Fruit fly (Drosophila melanogaster) whole organism, pupa: ENCODE results near the gene hiw.

Experiments used
- CG10348 ChIP-seq: fragments of 200-800 bp; sonication (Bioruptor generic); IDR thresholded peaks from 2 replicates; pipeline ENCODE4 v1.3.6; 2022; ENCODE audit warnings: missing biosample characterization, missing genetic modification characterization
- CG12605 ChIP-seq: fragments of 200-800 bp; sonication (Bioruptor generic); IDR thresholded peaks from 2 replicates; pipeline ENCODE4 v1.3.6; 2022; ENCODE audit warnings: missing biosample characterization, missing genetic modification characterization
- CG13204 ChIP-seq: fragments of 200-800 bp; sonication (Bioruptor generic); optimal IDR thresholded peaks from 2 replicates; lab custom pipeline; 2018; ENCODE audit warnings: missing biosample characterization, mild to moderate bottlenecking, missing genetic modification characterization, moderate library complexity
- CG14655 ChIP-seq: fragments of 200-800 bp; sonication (Bioruptor generic); optimal IDR thresholded peaks from 3 replicates; lab custom pipeline; 2017; ENCODE audit warnings: mild to moderate bottlenecking, missing biosample characterization, missing genetic modification reagents, missing genetic modification characterization
- CG15710 ChIP-seq: fragments of 200-800 bp; sonication (Bioruptor generic); optimal IDR thresholded peaks from 2 replicates; lab custom pipeline; 2018; ENCODE audit warnings: missing biosample characterization, mild to moderate bottlenecking, missing genetic modification characterization, moderate library complexity
- CG17806 ChIP-seq: fragments of 200-800 bp; sonication (Bioruptor generic); optimal IDR thresholded peaks from 2 replicates; lab custom pipeline; 2018; ENCODE audit warnings: missing biosample characterization, mild to moderate bottlenecking, missing genetic modification characterization, moderate library complexity
- CG32121 ChIP-seq: fragments of 200-800 bp; sonication (Bioruptor generic); IDR thresholded peaks from 2 replicates; pipeline ENCODE4 v1.3.6; 2022; ENCODE audit warnings: missing biosample characterization, missing genetic modification characterization
- CG34367 ChIP-seq: fragments of 200-800 bp; sonication (Bioruptor generic); optimal IDR thresholded peaks from 2 replicates; lab custom pipeline; 2018; ENCODE audit warnings: missing biosample characterization, mild to moderate bottlenecking, missing genetic modification characterization
- CG4496 ChIP-seq: fragments of 200-800 bp; sonication (Bioruptor generic); IDR thresholded peaks from 3 replicates; pipeline ENCODE4 v1.3.6; 2022; ENCODE audit warnings: missing biosample characterization, missing genetic modification characterization
- CG8159 ChIP-seq: fragments of 200-800 bp; sonication (Bioruptor generic); optimal IDR thresholded peaks from 3 replicates; lab custom pipeline; 2018; ENCODE audit warnings: missing biosample characterization, mild to moderate bottlenecking, missing genetic modification characterization, moderate library complexity
- CG8301 ChIP-seq: fragments of 200-800 bp; sonication (Bioruptor generic); optimal IDR thresholded peaks from 2 replicates; lab custom pipeline; 2018; ENCODE audit warnings: missing biosample characterization, mild to moderate bottlenecking, missing genetic modification characterization
- CG9948 ChIP-seq: fragments of 200-800 bp; sonication (Bioruptor generic); optimal IDR thresholded peaks from 2 replicates; lab custom pipeline; 2018; ENCODE audit warnings: missing biosample characterization, mild to moderate bottlenecking, missing genetic modification characterization, moderate library complexity
- D1 ChIP-seq: fragments of 200-800 bp; sonication (Bioruptor generic); optimal IDR thresholded peaks from 2 replicates; lab custom pipeline; 2018; ENCODE audit warnings: missing biosample characterization, mild to moderate bottlenecking, missing genetic modification characterization, moderate library complexity
- EcR ChIP-seq: fragments of 200-800 bp; sonication (Bioruptor generic); optimal IDR thresholded peaks from 3 replicates; lab custom pipeline; 2019; ENCODE audit warnings: missing biosample characterization, missing genetic modification characterization, mild to moderate bottlenecking, moderate library complexity, missing genetic modification reagents
- Ets98B ChIP-seq: fragments of 200-800 bp; sonication (Bioruptor generic); IDR thresholded peaks from 2 replicates; pipeline ENCODE4 v1.3.6; 2022; ENCODE audit warnings: missing biosample characterization, missing genetic modification characterization
- Pif1A ChIP-seq: fragments of 200-800 bp; sonication (Bioruptor generic); optimal IDR thresholded peaks from 3 replicates; lab custom pipeline; 2016; ENCODE audit warnings: missing biosample characterization, missing genetic modification characterization
- Pif1B ChIP-seq: fragments of 200-800 bp; sonication (Bioruptor generic); optimal IDR thresholded peaks from 3 replicates; lab custom pipeline; 2016; ENCODE audit warnings: missing biosample characterization, missing genetic modification characterization
- Snoo ChIP-seq: fragments of 200-800 bp; sonication (Bioruptor generic); optimal IDR thresholded peaks from 3 replicates; lab custom pipeline; 2017; ENCODE audit warnings: missing biosample characterization, mild to moderate bottlenecking, missing genetic modification characterization, inconsistent platforms
- fd96Ca ChIP-seq: fragments of 200-800 bp; sonication (Bioruptor generic); IDR thresholded peaks from 3 replicates; pipeline ENCODE4 v1.3.6; 2022; ENCODE audit warnings: missing biosample characterization, missing genetic modification characterization
- gl ChIP-seq: fragments of 200-800 bp; sonication (Bioruptor generic); optimal IDR thresholded peaks from 2 replicates; lab custom pipeline; 2018; ENCODE audit warnings: missing biosample characterization, mild to moderate bottlenecking, missing genetic modification characterization
- rn ChIP-seq: fragments of 200-800 bp; sonication (Bioruptor generic); IDR thresholded peaks from 2 replicates; pipeline ENCODE4 v1.3.6; 2022; ENCODE audit warnings: missing biosample characterization, missing genetic modification characterization

hiw gene

dm6 chrX:15075485-15076037, 12.3 kb upstream of the hiw start:
- peak; percentile 76 for TF ChIP-seq EcR (GFP tag; lab: Kevin White, UChicago)
- no peak for TF ChIP-seq gl (tag; lab: Kevin White, UChicago)

dm6 chrX:15074646-15075351, 11.6 kb upstream of the hiw start:
- TF ChIP-seq Snoo: peak; percentile 71
- peak; percentile 62 for TF ChIP-seq CG17806 (tag; lab: Kevin White, UChicago)
- peak; percentile 84 for TF ChIP-seq CG8159 (tag; lab: Kevin White, UChicago)
- TF ChIP-seq CG10348 (GFP tag; lab: Robert Waterston, UW): no peak; the same call in 1 of the 2 replicates
- peak; percentile 88 for TF ChIP-seq gl (tag; lab: Kevin White, UChicago)
- TF ChIP-seq CG8301 (tag; lab: Kevin White, UChicago): peak; percentile 88
- TF ChIP-seq fd96Ca (GFP tag; lab: Robert Waterston, UW): peak; percentile 91
- peak; percentile 91 for TF ChIP-seq CG4496 (GFP tag; lab: Robert Waterston, UW)
- peak; percentile 69 for TF ChIP-seq CG12605 (GFP tag; lab: Robert Waterston, UW)
- TF ChIP-seq CG34367 (tag; lab: Kevin White, UChicago): peak; percentile 82
- TF ChIP-seq CG14655 (GFP tag; lab: Kevin White, UChicago): peak; percentile 91
- peak; percentile 79 for TF ChIP-seq Pif1B
- TF ChIP-seq CG13204: peak; percentile 81
- TF ChIP-seq EcR (GFP tag; lab: Kevin White, UChicago): peak; percentile 51
- TF ChIP-seq CG15710 (tag; lab: Kevin White, UChicago): peak; percentile 81
- peak; percentile 90 for TF ChIP-seq Pif1A
- TF ChIP-seq Ets98B (GFP tag; lab: Robert Waterston, UW): peak; percentile 87
- peak; percentile 67 for TF ChIP-seq rn
- peak; percentile 92 for TF ChIP-seq CG32121
- TF ChIP-seq D1: peak; percentile 61
- TF ChIP-seq CG9948 (tag; lab: Kevin White, UChicago): peak; percentile 74

- TF ChIP-seq EcR (GFP tag; lab: Kevin White, UChicago): peak; percentile 62
- no peak for TF ChIP-seq CG17806 (tag; lab: Kevin White, UChicago)
- TF ChIP-seq CG4496 (GFP tag; lab: Robert Waterston, UW): no peak
- TF ChIP-seq CG32121: no peak
- no peak for TF ChIP-seq Pif1B
- peak; percentile 37 for TF ChIP-seq CG8159 (tag; lab: Kevin White, UChicago)
- peak; percentile 15 for TF ChIP-seq Snoo
- peak; percentile 12 for TF ChIP-seq CG34367 (tag; lab: Kevin White, UChicago)
- no peak for TF ChIP-seq CG12605 (GFP tag; lab: Robert Waterston, UW)
- peak; percentile 25 for TF ChIP-seq CG8301 (tag; lab: Kevin White, UChicago)
- TF ChIP-seq Pif1A: peak; percentile 43
- TF ChIP-seq Ets98B (GFP tag; lab: Robert Waterston, UW): peak; percentile 37; the same call in 1 of the 2 replicates
- TF ChIP-seq CG10348 (GFP tag; lab: Robert Waterston, UW): no peak
- TF ChIP-seq CG9948 (tag; lab: Kevin White, UChicago): no peak
- TF ChIP-seq fd96Ca (GFP tag; lab: Robert Waterston, UW): peak; percentile 29; the same call in 1 of the 3 replicates
- no peak for TF ChIP-seq D1
- no peak for TF ChIP-seq CG13204
- TF ChIP-seq rn: no peak
- TF ChIP-seq gl (tag; lab: Kevin White, UChicago): peak; percentile 23
- peak; percentile 11 for TF ChIP-seq CG14655 (GFP tag; lab: Kevin White, UChicago)
- peak; percentile 29 for TF ChIP-seq CG15710 (tag; lab: Kevin White, UChicago)
These were observed 7.7 kb upstream of the hiw start for dm6 chrX:15070811-15071479.

- TF ChIP-seq Pif1A (no peak), rn (no peak), CG34367 (tag; lab: Kevin White, UChicago) (no peak), CG8159 (tag; lab: Kevin White, UChicago) (no peak), CG32121 (no peak)
These were observed 6.9 kb upstream of the hiw start for dm6 chrX:15070137-15070536.

dm6 chrX:15069417-15069896, 6.2 kb upstream of the hiw start:
- TF ChIP-seq CG13204: peak; percentile 100
- TF ChIP-seq CG12605 (GFP tag; lab: Robert Waterston, UW): peak; percentile 94
- peak; percentile 90 for TF ChIP-seq fd96Ca (GFP tag; lab: Robert Waterston, UW)
- peak; percentile 89 for TF ChIP-seq CG8301 (tag; lab: Kevin White, UChicago)
- peak; percentile 59 for TF ChIP-seq Snoo
- peak; percentile 90 for TF ChIP-seq Ets98B (GFP tag; lab: Robert Waterston, UW)
- peak; percentile 96 for TF ChIP-seq CG15710 (tag; lab: Kevin White, UChicago)
- TF ChIP-seq EcR (GFP tag; lab: Kevin White, UChicago): peak; percentile 77
- peak; percentile 64; the same call in 1 of the 2 replicates for TF ChIP-seq rn
- TF ChIP-seq CG9948 (tag; lab: Kevin White, UChicago): peak; percentile 88
- peak; percentile 93 for TF ChIP-seq CG17806 (tag; lab: Kevin White, UChicago)
- TF ChIP-seq CG14655 (GFP tag; lab: Kevin White, UChicago): peak; percentile 96
- TF ChIP-seq Pif1A: peak; percentile 85
- TF ChIP-seq gl (tag; lab: Kevin White, UChicago): peak; percentile 100
- TF ChIP-seq CG8159 (tag; lab: Kevin White, UChicago): peak; percentile 93
- peak; percentile 83 for TF ChIP-seq CG32121
- TF ChIP-seq CG4496 (GFP tag; lab: Robert Waterston, UW): peak; percentile 95
- no peak for TF ChIP-seq CG10348 (GFP tag; lab: Robert Waterston, UW)
- peak; percentile 44 for TF ChIP-seq D1
- TF ChIP-seq CG34367 (tag; lab: Kevin White, UChicago): peak; percentile 98
- peak; percentile 90 for TF ChIP-seq Pif1B
